Worm (Caenorhabditis elegans) whole organism, L4/young adult: ENCODE results near the gene F45E1.1.

Source experiments
- W03F9.2 ChIP-seq: fragments of 150-350 bp; optimal IDR thresholded peaks from 2 replicates; lab custom pipeline; 2014; ENCODE audit warnings: missing biosample characterization, missing genetic modification characterization
- dao-5 ChIP-seq: sonication (generic microtip); optimal IDR thresholded peaks from 2 replicates; lab custom pipeline; 2016; ENCODE audit warnings: missing genotype, missing genetic modification characterization, moderate library complexity, missing compliant biosample characterization
- him-1 ChIP-seq: sonication (generic microtip); optimal IDR thresholded peaks from 2 replicates; lab custom pipeline; 2016; ENCODE audit warnings: missing genotype, missing genetic modification reagents, missing genetic modification characterization, missing compliant biosample characterization

The F45E1.1 gene

DNA sequence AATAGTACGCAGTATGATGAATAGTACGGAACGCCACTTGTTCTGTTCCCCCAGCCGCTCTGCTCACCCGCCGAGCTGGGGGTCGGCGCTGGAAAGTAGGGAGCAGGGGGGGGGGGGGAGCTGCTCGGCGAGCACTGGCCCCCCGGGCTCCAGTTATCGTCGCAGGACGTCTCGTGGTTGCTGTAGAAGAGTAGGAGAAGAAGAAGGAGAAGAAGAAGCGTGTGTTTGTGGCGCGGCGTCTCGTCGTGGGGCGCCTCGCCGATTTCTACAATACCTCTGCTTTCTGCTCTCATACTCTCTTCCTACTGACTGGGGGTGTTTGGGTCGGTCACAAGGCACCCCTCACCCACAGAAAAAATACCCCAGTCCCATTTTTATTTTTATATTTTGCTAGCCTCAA lies 13.8 kb downstream of the F45E1.1 start:
- TF ChIP-seq W03F9.2: no peak
- TF ChIP-seq him-1 (tag; lab: Kevin White, UChicago): peak; percentile 58
- TF ChIP-seq dao-5: no peak

DNA sequence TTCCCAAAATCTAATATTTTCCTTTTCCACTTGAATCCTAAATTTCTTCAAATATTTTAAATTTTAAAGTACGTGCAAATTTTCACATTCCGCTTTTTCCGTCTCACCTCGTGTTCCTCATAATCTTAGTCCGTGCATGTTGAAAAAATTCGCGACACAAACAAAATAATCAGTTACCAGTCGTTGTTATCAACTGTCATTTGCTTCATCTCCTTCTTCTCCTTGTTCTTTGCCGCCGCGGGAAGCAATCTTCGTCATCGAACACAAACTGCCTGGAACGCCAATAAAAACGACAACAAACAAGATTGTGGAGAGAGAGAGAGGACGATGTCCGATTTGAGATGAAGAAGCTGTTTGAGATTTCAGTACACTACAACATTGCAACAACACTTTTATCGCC lies 14.3 kb downstream of the F45E1.1 start, which contains the start of gene C34D10.5:
TSS of gene C34D10.5 (plus strand) at position 269 of the 400 bp plus-strand sequence.
- TF ChIP-seq W03F9.2 (no peak), him-1 (tag; lab: Kevin White, UChicago) (no peak), dao-5 (no peak)

DNA sequence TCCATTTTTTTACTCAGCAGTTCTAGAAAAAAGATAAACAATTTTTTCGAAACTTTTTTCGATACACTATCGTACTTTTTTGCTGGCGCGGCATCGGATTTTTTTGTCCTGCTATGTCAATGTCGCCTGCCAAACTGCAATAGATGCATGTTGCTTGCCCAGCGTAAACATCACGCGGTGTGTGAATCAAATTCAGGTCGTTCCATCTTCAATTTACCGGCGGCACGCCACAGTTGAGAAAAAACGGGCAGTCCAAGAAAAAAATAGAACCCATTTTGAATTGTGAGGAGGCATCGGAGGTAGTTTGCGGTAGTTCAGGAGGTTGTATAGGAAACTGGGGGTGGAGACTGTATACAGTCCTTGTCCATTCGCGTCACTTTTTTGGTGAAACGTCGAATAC lies 15.0 kb downstream of the F45E1.1 start:
- no peak for TF ChIP-seq him-1 (tag; lab: Kevin White, UChicago)
- peak; percentile 2 for TF ChIP-seq dao-5
- no peak for TF ChIP-seq W03F9.2

DNA sequence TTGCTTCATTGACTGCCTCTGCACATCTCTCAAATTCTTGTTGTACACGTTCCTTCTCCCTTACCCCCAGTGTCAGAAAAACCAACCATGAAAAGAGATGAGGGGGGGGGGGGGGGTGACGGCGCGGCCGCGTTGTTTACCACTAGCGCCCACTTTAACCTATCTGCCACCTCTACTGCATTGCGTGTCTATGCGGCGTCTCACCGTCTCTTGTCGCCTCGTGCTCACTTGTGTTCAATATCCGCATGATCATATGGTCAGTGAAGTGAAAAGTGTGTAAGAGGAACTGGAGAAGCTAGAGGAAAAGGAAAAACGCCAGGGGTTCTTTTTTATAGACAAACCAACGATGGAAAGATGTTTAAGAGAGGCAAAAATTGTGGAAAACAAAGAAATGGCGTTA lies 16.2 kb downstream of the F45E1.1 start:
- TF ChIP-seq him-1 (tag; lab: Kevin White, UChicago) (peak; percentile 86), dao-5 (peak; percentile 16), W03F9.2 (peak; percentile 2)

DNA sequence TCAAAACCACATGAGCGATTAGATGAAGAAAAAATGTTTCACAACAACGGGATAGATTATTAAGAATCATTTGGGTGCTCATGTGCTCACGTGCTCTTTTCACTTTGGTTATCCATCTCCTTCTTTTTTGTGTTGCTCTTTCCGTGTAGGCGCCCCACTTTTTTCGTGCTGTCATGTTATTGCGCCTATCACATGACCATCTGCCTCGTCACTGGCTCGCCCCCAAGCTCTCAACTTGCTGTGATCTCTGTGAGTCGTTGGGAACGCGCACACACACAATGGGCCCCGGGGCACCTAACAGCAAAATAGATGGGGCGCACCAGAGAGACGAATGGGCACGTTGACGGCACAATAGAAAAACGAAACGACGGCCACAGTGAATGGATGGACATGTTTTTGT lies 18.1 kb downstream of the F45E1.1 start:
- TF ChIP-seq dao-5 (no peak), him-1 (tag; lab: Kevin White, UChicago) (peak; percentile 89)

DNA sequence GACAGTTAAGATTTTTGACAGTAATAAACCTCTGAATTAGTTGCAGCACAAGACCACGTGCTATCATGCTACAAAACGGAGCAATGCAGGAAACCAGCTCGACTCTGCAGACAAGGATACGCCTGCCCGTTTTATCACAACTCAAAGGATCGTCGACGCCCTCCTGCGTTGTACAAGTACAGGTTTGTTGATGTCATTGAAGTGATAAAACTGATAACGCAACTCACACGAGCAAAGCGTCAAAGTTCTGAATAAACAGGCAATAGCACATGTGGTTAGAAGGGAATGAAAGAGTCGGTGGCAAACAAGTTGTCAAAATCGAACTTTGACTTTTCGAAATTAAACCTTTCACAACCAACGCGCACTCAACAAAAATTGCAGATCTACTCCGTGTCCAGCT lies 19.2 kb downstream of the F45E1.1 start:
- no peak for TF ChIP-seq dao-5
- no peak for TF ChIP-seq him-1 (tag; lab: Kevin White, UChicago)
- TF ChIP-seq W03F9.2: no peak

- TF ChIP-seq dao-5 (no peak), W03F9.2 (no peak), him-1 (tag; lab: Kevin White, UChicago) (no peak)
These were observed 23.2 kb downstream of the F45E1.1 start for ce11 chrX:8026709-8027108.

DNA sequence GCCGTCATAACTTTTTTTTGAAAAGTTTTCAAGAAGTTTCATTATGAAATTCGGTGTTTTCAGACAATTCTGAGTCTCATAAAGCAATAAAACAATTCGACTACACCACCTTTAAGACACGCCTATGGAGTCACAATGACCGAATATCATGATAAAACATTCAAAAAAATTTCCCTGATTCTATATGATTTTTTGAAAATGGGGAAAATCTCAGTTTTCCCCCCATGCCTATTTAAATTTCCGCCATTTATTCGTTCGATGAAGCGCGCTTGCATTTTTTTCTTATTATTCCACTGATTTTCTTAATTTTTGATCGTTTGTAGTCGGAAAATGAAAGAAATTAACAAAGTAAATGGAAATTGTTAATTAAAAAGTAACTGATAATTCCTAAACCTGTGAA lies 24.0 kb downstream of the F45E1.1 start:
- TF ChIP-seq him-1 (tag; lab: Kevin White, UChicago): no peak

DNA sequence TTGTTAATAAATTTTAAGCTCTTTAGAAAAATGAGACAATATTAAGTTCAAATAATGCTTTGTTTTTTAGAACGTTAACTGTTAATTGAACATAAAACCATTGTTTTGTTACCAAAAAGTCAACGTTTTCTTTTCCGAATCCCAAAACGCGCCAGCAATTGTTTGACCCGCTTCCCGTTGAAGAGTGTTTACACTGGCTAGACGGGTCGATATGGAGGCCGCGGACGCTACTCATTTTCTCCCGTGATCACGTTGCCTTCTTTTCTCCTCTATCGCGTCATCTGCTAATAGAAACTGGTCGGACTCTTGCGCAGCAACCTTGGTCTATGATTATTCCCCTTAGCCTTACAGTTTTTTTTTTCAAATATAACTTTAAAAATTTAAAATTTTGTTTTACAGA lies 25.6 kb downstream of the F45E1.1 start, which contains the start of gene C34D10.1:
TSS of gene C34D10.1 (plus strand) at position 400 of the 400 bp plus-strand sequence.
- TF ChIP-seq W03F9.2 (no peak), him-1 (tag; lab: Kevin White, UChicago) (peak; percentile 17), dao-5 (no peak)

- TF ChIP-seq dao-5 (no peak), him-1 (tag; lab: Kevin White, UChicago) (no peak), W03F9.2 (no peak)
These were observed 26.6 kb downstream of the F45E1.1 start for ce11 chrX:8030032-8030431.

DNA sequence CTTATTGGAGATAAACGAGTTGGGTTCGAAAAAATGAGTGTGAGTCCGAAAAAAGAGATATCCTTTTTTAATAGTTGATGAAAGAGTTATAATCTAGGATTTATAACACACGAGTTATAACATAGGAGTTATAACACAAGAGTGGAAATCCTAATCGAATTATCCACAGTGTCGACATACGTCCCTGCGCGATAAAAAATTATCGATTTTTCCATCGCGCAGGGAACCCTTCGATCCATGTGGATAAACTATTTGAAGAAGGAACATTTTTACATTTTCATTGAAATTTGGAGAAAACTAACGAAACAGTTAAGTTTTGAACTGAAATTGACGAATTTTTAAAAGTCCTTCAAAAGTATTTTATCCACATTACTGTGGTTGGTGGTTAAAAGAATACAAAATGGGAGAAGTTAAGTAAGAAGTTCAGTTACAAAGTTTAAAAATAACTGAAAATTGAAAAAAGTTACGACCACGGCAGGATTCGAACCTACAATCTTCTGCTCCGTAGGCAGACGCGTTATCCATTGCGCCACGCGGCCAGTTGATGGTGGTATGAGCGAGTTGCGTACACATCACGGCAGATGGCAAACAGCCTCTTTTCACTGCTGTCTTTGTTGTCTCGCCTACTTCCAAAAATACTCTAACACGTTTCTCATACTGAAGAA lies 32.9 kb downstream of the F45E1.1 start:
- peak; percentile 88 for TF ChIP-seq dao-5
- peak; percentile 97 for TF ChIP-seq W03F9.2
- peak; percentile 99 for TF ChIP-seq him-1 (tag; lab: Kevin White, UChicago)

DNA sequence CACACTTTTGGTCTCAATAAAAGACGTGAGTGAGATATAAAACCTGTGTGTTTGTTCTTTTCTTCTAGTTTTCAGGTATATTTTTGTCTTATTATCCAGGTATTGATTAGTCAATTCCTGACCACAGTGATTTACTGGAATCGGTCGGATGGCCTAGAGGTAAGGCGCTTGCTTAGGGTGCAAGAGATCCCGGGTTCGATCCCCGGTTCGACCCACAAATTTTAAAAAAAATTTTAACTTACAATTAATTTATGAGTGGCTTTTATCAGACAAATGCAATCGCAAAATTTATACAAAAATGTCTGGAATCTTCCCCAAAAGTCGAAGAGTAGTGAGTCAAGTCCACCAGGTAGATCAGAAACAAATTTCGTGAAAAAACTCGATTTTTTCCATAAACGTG lies 33.9 kb downstream of the F45E1.1 start:
- TF ChIP-seq dao-5: no peak

- no peak for TF ChIP-seq dao-5
- no peak for TF ChIP-seq W03F9.2
These were observed 37.5 kb downstream of the F45E1.1 start, which contains the start of gene xol-1 for ce11 chrX:8040967-8041366. xol-1 (plus strand) TSS chrX:8041313.

DNA sequence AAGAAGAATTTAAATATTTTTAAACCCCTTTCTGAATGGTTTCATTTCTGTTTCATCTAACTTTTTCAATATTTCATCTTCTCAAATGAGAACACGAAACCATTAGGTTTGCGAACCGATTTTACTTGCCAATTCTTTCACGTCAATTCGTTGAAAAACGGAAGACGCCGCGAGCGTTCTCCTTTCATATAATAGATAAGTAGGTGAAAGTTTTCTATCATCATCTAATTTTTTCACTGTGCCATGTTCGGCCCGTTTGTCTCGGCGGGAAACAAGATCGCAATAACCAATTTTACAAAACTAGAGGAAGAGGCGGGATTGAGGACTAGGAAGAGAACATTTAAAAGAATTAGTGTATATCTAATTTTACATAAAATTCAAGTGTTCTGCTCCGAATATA lies 41.7 kb downstream of the F45E1.1 start, which contains the start of gene C18A11.4:
TSS of gene C18A11.4 (plus strand) at position 367 of the 400 bp plus-strand sequence.
- TF ChIP-seq dao-5: no peak
- TF ChIP-seq W03F9.2: no peak
- TF ChIP-seq him-1 (tag; lab: Kevin White, UChicago): no peak

DNA sequence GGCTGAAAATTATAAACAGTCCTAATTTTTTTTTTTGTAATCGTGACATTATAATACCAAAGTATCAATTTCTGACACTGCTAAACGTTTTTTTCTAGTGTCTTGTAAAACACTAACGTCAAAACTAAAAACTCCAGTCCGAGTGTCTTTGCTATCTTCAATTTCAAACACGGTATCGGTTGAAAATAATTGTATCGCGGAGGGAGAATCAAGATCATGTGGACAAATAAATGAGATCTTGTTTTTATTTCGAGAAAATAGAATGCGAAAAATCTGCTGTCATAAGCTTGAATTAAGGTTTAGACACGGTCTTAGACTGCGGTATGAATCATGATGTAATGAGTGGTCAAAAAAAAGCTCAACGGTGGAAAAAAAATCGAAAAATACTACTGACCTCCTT lies 45.2 kb downstream of the F45E1.1 start:
- TF ChIP-seq him-1 (tag; lab: Kevin White, UChicago) (no peak), dao-5 (no peak), W03F9.2 (no peak)

ce11 chrX:8052055-8052454 lies 48.6 kb downstream of the F45E1.1 start:
- TF ChIP-seq him-1 (tag; lab: Kevin White, UChicago): no peak
- TF ChIP-seq dao-5: no peak
- no peak for TF ChIP-seq W03F9.2
